Fruit fly (Drosophila melanogaster): ENCODE data around the gene Gr93b.
A peak's percentile ranks its signal among the peaks of the same experiment; 100 is the strongest.

The Gr93b gene

DNA sequence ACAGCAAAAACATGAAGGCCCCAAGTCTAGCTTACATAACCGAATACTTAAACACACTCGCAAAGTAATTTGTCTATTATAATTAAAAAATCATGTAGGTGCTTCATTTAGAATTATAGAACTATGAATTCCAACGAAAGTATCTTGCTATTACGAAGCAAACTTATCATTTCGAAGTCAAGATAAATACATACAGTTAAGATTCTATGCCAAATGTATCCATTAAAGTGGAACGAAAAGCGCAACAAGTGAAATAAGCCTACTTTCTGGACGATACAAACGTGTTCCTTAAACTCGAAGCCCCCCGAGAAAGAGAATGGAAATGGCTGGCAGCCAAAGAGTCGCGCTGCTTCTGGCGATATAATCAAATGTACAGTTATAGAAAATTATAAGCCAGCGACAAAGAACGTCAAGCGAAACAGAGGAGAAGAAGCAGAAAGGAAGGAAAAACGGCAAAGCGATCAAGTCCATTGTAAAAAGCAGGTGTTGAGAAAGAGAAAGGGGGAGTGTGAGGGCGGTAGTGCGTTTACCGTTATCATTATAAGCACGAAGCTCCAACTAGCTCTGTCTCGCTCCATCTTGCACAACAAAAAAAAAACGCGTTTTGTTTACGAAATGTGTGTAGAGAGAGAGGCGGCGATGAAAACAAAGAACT is 9.1 kb upstream of the Gr93b start:
- peak; percentile 23 for TF ChIP-seq pho (GFP tag; optimal IDR thresholded peaks at IDR 0.05)
- peak; percentile 18 for TF ChIP-seq bcd (GFP tag; optimal IDR thresholded peaks at IDR 0.05)
- TF ChIP-seq CG8924 (tag; optimal IDR thresholded peaks at IDR 0.05), result peak; percentile 27
- TF ChIP-seq CG7839 (tag; optimal IDR thresholded peaks at IDR 0.05), result peak; percentile 45
- no peak for TF ChIP-seq pnt (GFP tag; optimal IDR thresholded peaks at IDR 0.05)
- peak; percentile 28 for TF ChIP-seq tap (tag; optimal IDR thresholded peaks at IDR 0.05)
- peak; percentile 16 for TF ChIP-seq CG15011 (GFP tag; optimal IDR thresholded peaks at IDR 0.05)
- TF ChIP-seq slbo (GFP tag; IDR thresholded peaks at IDR 0.05), result peak; percentile 22; the same call in 1 of the 2 replicates
- peak; percentile 36 for TF ChIP-seq CG10147 (GFP tag; optimal IDR thresholded peaks at IDR 0.05)
- peak; percentile 15 for TF ChIP-seq CG13296 (GFP tag; optimal IDR thresholded peaks at IDR 0.05)
- TF ChIP-seq ci (GFP tag; IDR thresholded peaks at IDR 0.05), result peak; percentile 27; the same call in 1 of the 3 replicates
- TF ChIP-seq eve (GFP tag; optimal IDR thresholded peaks at IDR 0.05), result peak in 1 of 2 experiments; percentile 9
- TF ChIP-seq NfI (GFP tag; optimal IDR thresholded peaks at IDR 0.05), result peak; percentile 19
- TF ChIP-seq cad (GFP tag; optimal IDR thresholded peaks at IDR 0.05), result no peak
- no peak for TF ChIP-seq tx (GFP tag; optimal IDR thresholded peaks at IDR 0.05)
- no peak for TF ChIP-seq Bdp1 (GFP tag; optimal IDR thresholded peaks at IDR 0.05)
- peak; percentile 51 for TF ChIP-seq Hmr (GFP tag; optimal IDR thresholded peaks at IDR 0.05)
- TF ChIP-seq CG7987 (GFP tag; optimal IDR thresholded peaks at IDR 0.05), result no peak
- TF ChIP-seq chinmo (GFP tag; IDR thresholded peaks at IDR 0.05; ENCODE audit: partially characterized antibody), result peak; percentile 26; the same call in 1 of the 4 replicates
- TF ChIP-seq Pdp1 (GFP tag; optimal IDR thresholded peaks at IDR 0.05), result peak; percentile 15 to 84
- TF ChIP-seq otp (GFP tag; IDR thresholded peaks at IDR 0.05), result 0 out of 3 replicates have a peak, but pooled peaks have one; percentile 19
- 0 out of 3 replicates have a peak, but pooled peaks have one; percentile 26 for TF ChIP-seq z (GFP tag; IDR thresholded peaks at IDR 0.05)
- no peak for TF ChIP-seq stc (GFP tag; IDR thresholded peaks at IDR 0.05)
- TF ChIP-seq CG12391 (tag; optimal IDR thresholded peaks at IDR 0.05), result peak; percentile 17
- peak; percentile 57 for TF ChIP-seq CG11504 (tag; optimal IDR thresholded peaks at IDR 0.05)
- peak in 1 of 2 experiments; percentile 9 for TF ChIP-seq Eip74EF (GFP tag; optimal IDR thresholded peaks at IDR 0.05)
- peak; percentile 18 for TF ChIP-seq Dip3 (GFP tag; optimal IDR thresholded peaks at IDR 0.05)
- TF ChIP-seq sqz (GFP tag; optimal IDR thresholded peaks at IDR 0.05), result peak; percentile 82
- peak; percentile 59 for TF ChIP-seq Meics (GFP tag; optimal IDR thresholded peaks at IDR 0.05)
- no peak for TF ChIP-seq CG15073 (GFP tag; optimal IDR thresholded peaks at IDR 0.05)
- peak; percentile 49 for TF ChIP-seq Rfx (GFP tag; IDR thresholded peaks at IDR 0.05)
- peak; percentile 47 for TF ChIP-seq row (GFP tag; IDR thresholded peaks at IDR 0.05)
- peak; percentile 3 for TF ChIP-seq HLH54F (GFP tag; optimal IDR thresholded peaks at IDR 0.05)
- peak; percentile 20 for TF ChIP-seq Ets65A (GFP tag)
- TF ChIP-seq CkIIα-i1 (GFP tag; IDR thresholded peaks at IDR 0.05), result no peak
- TF ChIP-seq jumu (GFP tag; optimal IDR thresholded peaks at IDR 0.05), result no peak
- TF ChIP-seq crol (GFP tag; IDR thresholded peaks at IDR 0.05), result peak; percentile 70
- TF ChIP-seq twi (tag; optimal IDR thresholded peaks at IDR 0.05), result no peak
- no peak for TF ChIP-seq NK7.1 (GFP tag; optimal IDR thresholded peaks at IDR 0.05)
- peak; percentile 16 for TF ChIP-seq CG12104 (GFP tag; optimal IDR thresholded peaks at IDR 0.05)
- no peak for TF ChIP-seq pros (GFP tag; optimal IDR thresholded peaks at IDR 0.05)
- TF ChIP-seq mam (GFP tag; optimal IDR thresholded peaks at IDR 0.05), result peak; percentile 37
- TF ChIP-seq zfh1 (GFP tag; IDR thresholded peaks at IDR 0.05), result no peak
- peak; percentile 60 for TF ChIP-seq gem (tag; optimal IDR thresholded peaks at IDR 0.05)
- peak in 1 of 2 experiments; percentile 36 for TF ChIP-seq Hr51 (GFP tag; optimal IDR thresholded peaks at IDR 0.05)
- TF ChIP-seq CG17568 (GFP tag; optimal IDR thresholded peaks at IDR 0.05), result peak; percentile 11
- TF ChIP-seq CG4360 (GFP tag; IDR thresholded peaks at IDR 0.05), result 0 out of 2 replicates have a peak, but pooled peaks have one; percentile 17
- TF ChIP-seq CG3838 (GFP tag; optimal IDR thresholded peaks at IDR 0.05), result peak; percentile 17
- TF ChIP-seq grn (GFP tag; optimal IDR thresholded peaks at IDR 0.05), result no peak
